Worm (Caenorhabditis elegans) whole organism, midembryonic: Measurements from ENCODE around the gene C05B5.16.

Experiments used
- cog-1 ChIP-seq: sonication (generic microtip); optimal IDR thresholded peaks from 2 replicates; lab custom pipeline; 2016; ENCODE audit warnings: missing genetic modification characterization, missing compliant biosample characterization
- med-1 ChIP-seq: sonication (generic microtip); optimal IDR thresholded peaks from 2 replicates; lab custom pipeline; 2017; ENCODE audit warnings: missing genetic modification characterization, mild to moderate bottlenecking, missing compliant biosample characterization, antibody characterized with exemption, missing genetic modification reagents; ENCODE audit not compliant: insufficient read depth

ce11 chrIII:10018007-10018406, 5.8 kb downstream of the C05B5.16 start:
- TF ChIP-seq cog-1 (no peak), med-1 (GFP tag; lab: Kevin White, UChicago) (no peak)
